Worm (Caenorhabditis elegans) whole organism, L1 larva: Measurements from ENCODE around the gene C32D5.11.

Experiments
- C04F5.9 ChIP-seq: sonication (generic microtip); optimal IDR thresholded peaks from 2 replicates; lab custom pipeline; 2016; ENCODE audit warnings: missing genetic modification characterization, missing compliant biosample characterization
- C16A3.4 ChIP-seq: fragments of 150-350 bp; optimal IDR thresholded peaks from 2 replicates; lab custom pipeline; 2014; ENCODE audit warnings: missing biosample characterization, missing genetic modification characterization
- Y116A8C.19 ChIP-seq: sonication (generic microtip); optimal IDR thresholded peaks from 2 replicates; lab custom pipeline; 2016; ENCODE audit warnings: missing compliant biosample characterization, missing genetic modification characterization, borderline replicate concordance
- aha-1 ChIP-seq: fragments of 150-350 bp; optimal IDR thresholded peaks from 2 replicates; lab custom pipeline; 2014; ENCODE audit warnings: missing biosample characterization, missing genetic modification characterization
- alr-1 ChIP-seq: fragments of 200-800 bp; sonication (Bioruptor generic); optimal IDR thresholded peaks from 2 replicates; lab custom pipeline; 2018; ENCODE audit warnings: borderline replicate concordance, mild to moderate bottlenecking, missing genetic modification characterization, missing compliant biosample characterization
- aly-2 ChIP-seq: fragments of 150-350 bp; optimal IDR thresholded peaks from 2 replicates; lab custom pipeline; 2014; ENCODE audit warnings: missing biosample characterization, missing genetic modification characterization
- blmp-1 ChIP-seq: fragments of 150-350 bp; optimal IDR thresholded peaks from 2 replicates; lab custom pipeline; 2014; ENCODE audit warnings: missing biosample characterization, missing genetic modification characterization
- ces-1 ChIP-seq: fragments of 150-350 bp; optimal IDR thresholded peaks from 2 replicates; lab custom pipeline; 2014; ENCODE audit warnings: missing biosample characterization, missing genetic modification reagents, missing genetic modification characterization
- dsc-1 ChIP-seq: sonication (generic microtip); optimal IDR thresholded peaks from 2 replicates; lab custom pipeline; 2016; ENCODE audit warnings: mild to moderate bottlenecking, missing genetic modification characterization, missing compliant biosample characterization
- efl-1 ChIP-seq, 4 experiments: fragments of 150-350 bp; optimal IDR thresholded peaks in 3 of 4; peaks in 1 of 4; 1 replicate in 1 of 4; 2 replicates in 3 of 4; lab custom pipeline; 2014; ENCODE audit warnings: missing biosample characterization in 2 of 4, missing genetic modification characterization in 2 of 4, missing genetic modification reagents in 2 of 4
- egl-13 ChIP-seq: sonication (generic microtip); optimal IDR thresholded peaks from 2 replicates; lab custom pipeline; 2016; ENCODE audit warnings: missing genotype, missing genetic modification reagents, missing genetic modification characterization, missing compliant biosample characterization
- egl-27 ChIP-seq, 2 experiments: fragments of 150-350 bp in 1 of 2; sonication (generic microtip); optimal IDR thresholded peaks; 3 replicates each; lab custom pipeline; 2017 to 2018; ENCODE audit warnings: missing biosample characterization in 2 of 2, missing genetic modification characterization in 2 of 2, missing genetic modification reagents in 2 of 2
- elt-2 ChIP-seq: sonication (generic microtip); optimal IDR thresholded peaks from 2 replicates; lab custom pipeline; 2016; ENCODE audit warnings: missing genetic modification characterization, mild to moderate bottlenecking, inconsistent platforms, missing compliant biosample characterization, missing genetic modification reagents
- elt-3 ChIP-seq, 6 experiments: fragments of 150-350 bp in 1 of 6; sonication (generic microtip); optimal IDR thresholded peaks; 2 replicates each; lab custom pipeline; 2017 to 2018; ENCODE audit warnings: missing biosample characterization in 6 of 6, missing genetic modification characterization in 6 of 6, inconsistent platforms in 1 of 6
- ets-5 ChIP-seq: fragments of 200-800 bp; sonication (Bioruptor generic); IDR thresholded peaks from 2 replicates; pipeline ENCODE4 v1.3.6; 2022; ENCODE audit warnings: missing genetic modification characterization, missing compliant biosample characterization
- fkh-10 ChIP-seq: sonication (generic microtip); optimal IDR thresholded peaks from 2 replicates; lab custom pipeline; 2017; ENCODE audit warnings: missing biosample characterization, missing genetic modification reagents, missing genetic modification characterization
- fkh-8 ChIP-seq: sonication (generic microtip); optimal IDR thresholded peaks from 2 replicates; lab custom pipeline; 2016; ENCODE audit warnings: mild to moderate bottlenecking, missing genetic modification characterization, missing compliant biosample characterization
- fos-1 ChIP-seq: fragments of 150-350 bp; optimal IDR thresholded peaks from 2 replicates; lab custom pipeline; 2014; ENCODE audit warnings: missing biosample characterization, missing genetic modification characterization
- hlh-17 ChIP-seq: fragments of 200-800 bp; sonication (Bioruptor generic); optimal IDR thresholded peaks from 2 replicates; lab custom pipeline; 2018; ENCODE audit warnings: missing genetic modification characterization, mild to moderate bottlenecking, missing compliant biosample characterization, moderate library complexity, borderline replicate concordance
- hlh-4 ChIP-seq: sonication (generic microtip); optimal IDR thresholded peaks from 2 replicates; lab custom pipeline; 2016; ENCODE audit warnings: mild to moderate bottlenecking, missing genetic modification characterization, missing compliant biosample characterization
- hpl-2 ChIP-seq: fragments of 150-350 bp; optimal IDR thresholded peaks from 2 replicates; lab custom pipeline; 2014; ENCODE audit warnings: missing biosample characterization, missing genetic modification reagents, missing genetic modification characterization
- irx-1 ChIP-seq: sonication (generic microtip); optimal IDR thresholded peaks from 2 replicates; lab custom pipeline; 2016; ENCODE audit warnings: missing genetic modification characterization, missing compliant biosample characterization
- isw-1 ChIP-seq: fragments of 200-800 bp; sonication (Bioruptor generic); IDR thresholded peaks from 2 replicates; pipeline ENCODE4 v1.3.6; 2022; ENCODE audit warnings: missing genetic modification characterization, missing compliant biosample characterization
- jun-1 ChIP-seq: fragments of 150-350 bp; optimal IDR thresholded peaks from 2 replicates; lab custom pipeline; 2014; ENCODE audit warnings: missing biosample characterization, missing genetic modification reagents, missing genetic modification characterization
- lin-13 ChIP-seq: fragments of 150-350 bp; optimal IDR thresholded peaks from 2 replicates; lab custom pipeline; 2014; ENCODE audit warnings: missing biosample characterization, missing genetic modification reagents, missing genetic modification characterization
- lin-14 ChIP-seq: fragments of 200-800 bp; sonication (Bioruptor generic); optimal IDR thresholded peaks from 2 replicates; lab custom pipeline; 2018; ENCODE audit warnings: mild to moderate bottlenecking, missing genetic modification characterization, moderate library complexity, missing compliant biosample characterization
- lin-35 ChIP-seq, 2 experiments: fragments of 150-350 bp; optimal IDR thresholded peaks; 2 replicates each; lab custom pipeline; 2014; ENCODE audit warnings: missing biosample characterization in 2 of 2, missing genetic modification characterization in 2 of 2, missing genetic modification reagents in 2 of 2
- lir-3 ChIP-seq: sonication (generic microtip); optimal IDR thresholded peaks from 2 replicates; lab custom pipeline; 2016; ENCODE audit warnings: mild to moderate bottlenecking, missing genetic modification characterization, moderate library complexity, missing compliant biosample characterization; ENCODE audit not compliant: poor library complexity
- lsy-2 ChIP-seq, 2 experiments: fragments of 150-350 bp; optimal IDR thresholded peaks; 2 replicates each; lab custom pipeline; 2014; ENCODE audit warnings: missing biosample characterization in 2 of 2, missing genetic modification characterization in 2 of 2
- mab-9 ChIP-seq: fragments of 200-800 bp; sonication (Bioruptor generic); IDR thresholded peaks from 2 replicates; pipeline ENCODE4 v1.3.6; 2022; ENCODE audit warnings: missing genetic modification reagents, missing genetic modification characterization, missing compliant biosample characterization
- mdl-1 ChIP-seq, 2 experiments: fragments of 150-350 bp; optimal IDR thresholded peaks; 2 replicates each; lab custom pipeline; 2014 to 2017; ENCODE audit warnings: missing biosample characterization in 2 of 2, missing genetic modification characterization in 2 of 2, inconsistent platforms in 1 of 2
- nhr-12 ChIP-seq: sonication (generic microtip); optimal IDR thresholded peaks from 2 replicates; lab custom pipeline; 2017; ENCODE audit warnings: missing biosample characterization, missing genetic modification characterization
- nhr-19 ChIP-seq: fragments of 200-800 bp; sonication (Bioruptor generic); conservative IDR thresholded peaks from 2 replicates; pipeline ENCODE4 v1.3.6; 2022; ENCODE audit warnings: missing genetic modification characterization, missing compliant biosample characterization
- nhr-20 ChIP-seq: sonication (generic microtip); optimal IDR thresholded peaks from 2 replicates; lab custom pipeline; 2016; ENCODE audit warnings: mild to moderate bottlenecking, missing genetic modification characterization, missing compliant biosample characterization
- nhr-237 ChIP-seq: fragments of 150-350 bp; optimal IDR thresholded peaks from 2 replicates; lab custom pipeline; 2014; ENCODE audit warnings: missing biosample characterization, missing genetic modification characterization
- nhr-76 ChIP-seq: sonication (generic microtip); optimal IDR thresholded peaks from 2 replicates; lab custom pipeline; 2017; ENCODE audit warnings: missing biosample characterization, missing genetic modification characterization
- pag-3 ChIP-seq: sonication (generic microtip); optimal IDR thresholded peaks from 2 replicates; lab custom pipeline; 2017; ENCODE audit warnings: missing genetic modification characterization, mild to moderate bottlenecking, missing compliant biosample characterization, antibody characterized with exemption, borderline replicate concordance; ENCODE audit not compliant: insufficient read depth
- skn-1 ChIP-seq: fragments of 150-350 bp; optimal IDR thresholded peaks from 2 replicates; lab custom pipeline; 2014; ENCODE audit warnings: missing biosample characterization, missing genetic modification characterization
- snpc-4 ChIP-seq: fragments of 150-350 bp; optimal IDR thresholded peaks from 2 replicates; lab custom pipeline; 2014; ENCODE audit warnings: missing biosample characterization, missing genetic modification characterization
- snu-23 ChIP-seq: sonication (generic microtip); optimal IDR thresholded peaks from 2 replicates; lab custom pipeline; 2016; ENCODE audit warnings: missing genetic modification characterization, missing compliant biosample characterization
- sptf-1 ChIP-seq: fragments of 150-350 bp; optimal IDR thresholded peaks from 2 replicates; lab custom pipeline; 2014; ENCODE audit warnings: missing biosample characterization, missing genetic modification characterization
- swsn-7 ChIP-seq: sonication (generic microtip); optimal IDR thresholded peaks from 2 replicates; lab custom pipeline; 2016; ENCODE audit warnings: missing genetic modification characterization, missing compliant biosample characterization
- unc-130 ChIP-seq: fragments of 150-350 bp; optimal IDR thresholded peaks from 2 replicates; lab custom pipeline; 2017; ENCODE audit warnings: missing biosample characterization, missing genetic modification characterization, inconsistent platforms
- unc-62 ChIP-seq: fragments of 150-350 bp; optimal IDR thresholded peaks from 2 replicates; lab custom pipeline; 2014; ENCODE audit warnings: missing biosample characterization, missing genetic modification reagents, missing genetic modification characterization
- vab-15 ChIP-seq: sonication (generic microtip); optimal IDR thresholded peaks from 2 replicates; lab custom pipeline; 2017; ENCODE audit warnings: missing genotype, mild to moderate bottlenecking, missing genetic modification characterization, missing compliant biosample characterization
- zag-1 ChIP-seq: fragments of 150-350 bp; optimal IDR thresholded peaks from 2 replicates; lab custom pipeline; 2014; ENCODE audit warnings: missing biosample characterization, missing genetic modification characterization
- zip-4 ChIP-seq: fragments of 200-800 bp; sonication (Bioruptor generic); optimal IDR thresholded peaks from 2 replicates; lab custom pipeline; 2018; ENCODE audit warnings: mild to moderate bottlenecking, missing genetic modification characterization, moderate library complexity, missing compliant biosample characterization
- ztf-11 ChIP-seq, 2 experiments: sonication (generic microtip); optimal IDR thresholded peaks; 2 replicates each; lab custom pipeline; 2016 to 2017; ENCODE audit warnings: missing genetic modification characterization in 2 of 2, missing biosample characterization in 1 of 2, missing compliant biosample characterization in 1 of 2
- ztf-4 ChIP-seq: fragments of 150-350 bp; optimal IDR thresholded peaks from 2 replicates; lab custom pipeline; 2014; ENCODE audit warnings: missing biosample characterization, missing genetic modification characterization

C32D5.11 gene

DNA sequence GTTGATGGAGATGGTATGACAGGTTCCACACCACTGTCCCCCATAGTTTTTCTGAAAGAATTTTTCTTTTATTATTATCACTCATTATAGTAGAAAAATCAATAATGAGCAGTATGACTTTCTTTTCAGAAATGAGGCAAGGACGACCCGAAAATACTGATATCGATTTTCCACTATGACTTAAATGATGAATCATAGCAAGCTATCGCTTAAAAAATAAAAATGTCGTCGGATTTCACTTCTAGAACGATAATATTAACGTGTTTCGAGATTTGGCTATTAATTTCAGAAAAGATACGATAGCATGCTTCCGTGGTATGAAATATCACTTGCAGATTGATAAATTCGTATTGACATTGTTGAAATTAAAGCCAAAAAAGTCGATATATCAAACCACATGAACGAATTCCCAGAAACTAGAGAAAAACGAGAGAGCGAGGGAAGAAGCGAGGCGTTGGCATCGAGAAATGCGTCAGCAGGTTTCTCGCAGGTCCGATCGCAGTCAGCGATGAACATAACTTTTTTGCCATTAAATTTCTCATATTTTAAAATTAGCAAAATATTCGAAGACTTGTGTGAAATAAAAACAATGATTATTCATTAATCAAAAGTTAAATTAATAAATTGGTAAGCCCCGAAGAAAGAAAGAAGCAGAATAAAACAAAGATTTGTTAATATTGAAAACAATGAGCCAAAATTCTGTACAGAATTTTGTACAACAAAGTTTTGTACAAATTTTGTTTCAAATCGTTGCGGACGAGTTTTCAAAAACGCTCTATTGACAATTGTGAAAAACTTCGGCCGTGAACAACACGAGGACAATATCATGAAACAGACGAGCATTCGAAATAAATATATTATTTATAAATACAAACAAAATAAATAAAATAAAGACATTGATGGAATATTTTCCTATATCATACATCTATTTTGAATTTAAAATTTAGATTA is at the start of gene C32D5.11:
Gene C32D5.11 (minus strand): TSS at position 51 of the 951 bp plus-strand sequence.
- TF ChIP-seq lin-14 (GFP tag; lab: Kevin White, UChicago), result peak; percentile 91
- TF ChIP-seq C16A3.4, result peak; percentile 90
- peak; percentile 63 for TF ChIP-seq ztf-4 (tag; lab: Kevin White, UChicago)
- peak; percentile 72 for TF ChIP-seq nhr-19 (GFP tag; lab: Robert Waterston, UW)
- TF ChIP-seq mab-9 (GFP tag; lab: Robert Waterston, UW), result no peak
- TF ChIP-seq blmp-1 (tag; lab: Kevin White, UChicago), result peak; percentile 67
- TF ChIP-seq Y116A8C.19, result no peak
- TF ChIP-seq elt-2 (tag; lab: Kevin White, UChicago), result no peak
- no peak for TF ChIP-seq egl-27 (tag; optimal IDR thresholded peaks at IDR 0.05; lab: Kevin White, UChicago)
- TF ChIP-seq nhr-20, result peak; percentile 87
- peak; percentile 82 to 86 for TF ChIP-seq lsy-2 (tag; optimal IDR thresholded peaks at IDR 0.05; lab: Kevin White, UChicago)
- no peak for TF ChIP-seq zag-1 (tag; lab: Kevin White, UChicago)
- no peak for TF ChIP-seq ztf-11 (tag; optimal IDR thresholded peaks at IDR 0.05; lab: Kevin White, UChicago)
- no peak for TF ChIP-seq fkh-10 (GFP tag; lab: Kevin White, UChicago)
- peak in 2 of 6 experiments; percentile 17 to 45 for TF ChIP-seq elt-3 (tag; optimal IDR thresholded peaks at IDR 0.05; lab: Kevin White, UChicago)
- no peak for TF ChIP-seq unc-62
- peak; percentile 1 for TF ChIP-seq pag-3
- TF ChIP-seq irx-1 (tag; lab: Kevin White, UChicago), result peak; percentile 63
- TF ChIP-seq hlh-4 (tag; lab: Kevin White, UChicago), result no peak
- TF ChIP-seq alr-1 (tag; lab: Kevin White, UChicago), result no peak
- TF ChIP-seq mdl-1 (tag; optimal IDR thresholded peaks at IDR 0.05; lab: Kevin White, UChicago), result peak in 1 of 2 experiments; percentile 61
- peak; percentile 83 for TF ChIP-seq swsn-7 (tag; lab: Kevin White, UChicago)
- TF ChIP-seq snpc-4 (tag; lab: Kevin White, UChicago), result peak; percentile 16
- peak; percentile 68 for TF ChIP-seq dsc-1 (tag; lab: Kevin White, UChicago)
- no peak for TF ChIP-seq ces-1
- TF ChIP-seq ets-5 (GFP tag; lab: Robert Waterston, UW), result no peak
- TF ChIP-seq aha-1 (tag; lab: Kevin White, UChicago), result no peak
- no peak for TF ChIP-seq hpl-2
- TF ChIP-seq sptf-1 (tag; lab: Kevin White, UChicago), result no peak
- TF ChIP-seq fos-1, result peak; percentile 35
- TF ChIP-seq hlh-17, result no peak
- TF ChIP-seq lin-13 (GFP tag; lab: Kevin White, UChicago), result peak; percentile 69
- peak; percentile 63 for TF ChIP-seq isw-1 (GFP tag; lab: Robert Waterston, UW)
- TF ChIP-seq snu-23 (GFP tag; lab: Kevin White, UChicago), result peak; percentile 88
- peak; percentile 54 for TF ChIP-seq skn-1 (tag; lab: Kevin White, UChicago)
- no peak for TF ChIP-seq zip-4
- no peak for TF ChIP-seq vab-15 (tag; lab: Kevin White, UChicago)
- peak; percentile 91 for TF ChIP-seq fkh-8 (tag; lab: Kevin White, UChicago)
- TF ChIP-seq lin-35 (GFP tag; optimal IDR thresholded peaks at IDR 0.05; lab: Kevin White, UChicago), result peak; percentile 80 to 86
- no peak for TF ChIP-seq aly-2 (tag; lab: Kevin White, UChicago)
- peak; percentile 21 for TF ChIP-seq egl-13 (tag; lab: Kevin White, UChicago)
- no peak for TF ChIP-seq nhr-12 (tag; lab: Kevin White, UChicago)
- TF ChIP-seq C04F5.9 (tag; lab: Kevin White, UChicago), result peak; percentile 8
- TF ChIP-seq jun-1 (tag; lab: Kevin White, UChicago), result peak; percentile 48
- TF ChIP-seq lir-3, result peak; percentile 49
- no peak for TF ChIP-seq nhr-237
- no peak for TF ChIP-seq nhr-76 (tag; lab: Kevin White, UChicago)
- TF ChIP-seq efl-1 (optimal IDR thresholded peaks at IDR 0.05; lab: Kevin White, UChicago), result peak; percentile 57 to 75
- TF ChIP-seq efl-1 (GFP tag; optimal IDR thresholded peaks at IDR 0.05 in 1 of 2; lab: Kevin White, UChicago), result peak; percentile 72 to 97
- TF ChIP-seq unc-130 (tag; lab: Kevin White, UChicago), result peak; percentile 49
